Worm (Caenorhabditis elegans) whole organism, late embryonic: ENCODE measurements around the gene mpz-4.

Source experiments
- T23F11.4 ChIP-seq: fragments of 200-800 bp; sonication (Bioruptor generic); optimal IDR thresholded peaks from 2 replicates; lab custom pipeline; 2018; ENCODE audit warnings: mild to moderate bottlenecking, missing genetic modification characterization, missing compliant biosample characterization
- ahr-1 ChIP-seq: sonication (generic microtip); optimal IDR thresholded peaks from 2 replicates; lab custom pipeline; 2016; ENCODE audit warnings: missing genetic modification characterization, missing compliant biosample characterization
- ceh-19 ChIP-seq: fragments of 200-800 bp; sonication (Bioruptor generic); optimal IDR thresholded peaks from 2 replicates; lab custom pipeline; 2018; ENCODE audit warnings: mild to moderate bottlenecking, missing genetic modification characterization, missing compliant biosample characterization
- ceh-2 ChIP-seq: sonication (generic microtip); optimal IDR thresholded peaks from 2 replicates; lab custom pipeline; 2016; ENCODE audit warnings: missing genotype, missing genetic modification characterization, missing compliant biosample characterization
- ceh-22 ChIP-seq: sonication (generic microtip); optimal IDR thresholded peaks from 2 replicates; lab custom pipeline; 2017; ENCODE audit warnings: missing biosample characterization, missing genetic modification characterization
- ceh-24 ChIP-seq: sonication (generic microtip); optimal IDR thresholded peaks from 2 replicates; lab custom pipeline; 2016; ENCODE audit warnings: mild to moderate bottlenecking, missing genetic modification characterization, missing compliant biosample characterization
- ceh-45 ChIP-seq: fragments of 200-800 bp; sonication (Bioruptor generic); IDR thresholded peaks from 2 replicates; pipeline ENCODE4 v1.3.6; 2022; ENCODE audit warnings: missing genetic modification reagents, missing genetic modification characterization, missing compliant biosample characterization
- ceh-48 ChIP-seq: sonication (generic microtip); optimal IDR thresholded peaks from 2 replicates; lab custom pipeline; 2016; ENCODE audit warnings: missing genetic modification characterization, inconsistent platforms, missing compliant biosample characterization
- dmd-4 ChIP-seq: sonication (generic microtip); optimal IDR thresholded peaks from 2 replicates; lab custom pipeline; 2016; ENCODE audit warnings: borderline replicate concordance, missing genetic modification characterization, missing compliant biosample characterization
- elt-2 ChIP-seq: sonication (generic microtip); optimal IDR thresholded peaks from 2 replicates; lab custom pipeline; 2016; ENCODE audit warnings: missing genetic modification reagents, missing genetic modification characterization, missing compliant biosample characterization
- ets-4 ChIP-seq: sonication (generic microtip); optimal IDR thresholded peaks from 2 replicates; lab custom pipeline; 2016; ENCODE audit warnings: missing genetic modification characterization, missing compliant biosample characterization
- eyg-1 ChIP-seq: sonication (generic microtip); optimal IDR thresholded peaks from 2 replicates; lab custom pipeline; 2016; ENCODE audit warnings: missing genotype, missing genetic modification characterization, missing compliant biosample characterization
- fax-1 ChIP-seq: sonication (generic microtip); optimal IDR thresholded peaks from 2 replicates; lab custom pipeline; 2016; ENCODE audit warnings: missing genotype, missing genetic modification characterization, missing compliant biosample characterization
- fkh-6 ChIP-seq: sonication (generic microtip); optimal IDR thresholded peaks from 2 replicates; lab custom pipeline; 2016; ENCODE audit warnings: missing genetic modification characterization, missing compliant biosample characterization
- gmeb-2 ChIP-seq: sonication (generic microtip); optimal IDR thresholded peaks from 2 replicates; lab custom pipeline; 2016; ENCODE audit warnings: missing genetic modification characterization, inconsistent platforms, missing compliant biosample characterization
- hlh-13 ChIP-seq: fragments of 200-800 bp; sonication (Bioruptor generic); optimal IDR thresholded peaks from 2 replicates; lab custom pipeline; 2018; ENCODE audit warnings: mild to moderate bottlenecking, missing genetic modification characterization, missing compliant biosample characterization
- hlh-6 ChIP-seq: sonication (generic microtip); optimal IDR thresholded peaks from 2 replicates; lab custom pipeline; 2016; ENCODE audit warnings: missing genotype, missing genetic modification characterization, missing compliant biosample characterization
- hlh-8 ChIP-seq: sonication (generic microtip); optimal IDR thresholded peaks from 2 replicates; lab custom pipeline; 2016; ENCODE audit warnings: missing genotype, missing genetic modification characterization, missing compliant biosample characterization
- lim-6 ChIP-seq: sonication (generic microtip); optimal IDR thresholded peaks from 2 replicates; lab custom pipeline; 2016; ENCODE audit warnings: missing genetic modification characterization, missing compliant biosample characterization
- lin-11 ChIP-seq: fragments of 200-800 bp; sonication (Bioruptor generic); optimal IDR thresholded peaks from 2 replicates; lab custom pipeline; 2018; ENCODE audit warnings: mild to moderate bottlenecking, missing genetic modification characterization, missing compliant biosample characterization
- nhr-232 ChIP-seq: sonication (generic microtip); optimal IDR thresholded peaks from 2 replicates; lab custom pipeline; 2016; ENCODE audit warnings: missing genetic modification characterization, missing compliant biosample characterization
- npax-4 ChIP-seq: sonication (generic microtip); optimal IDR thresholded peaks from 2 replicates; lab custom pipeline; 2016; ENCODE audit warnings: missing genetic modification characterization, missing compliant biosample characterization
- pax-1 ChIP-seq: fragments of 150-350 bp; optimal IDR thresholded peaks from 2 replicates; lab custom pipeline; 2014; ENCODE audit warnings: missing biosample characterization, missing genetic modification characterization
- pha-2 ChIP-seq: sonication (generic microtip); optimal IDR thresholded peaks from 2 replicates; lab custom pipeline; 2017; ENCODE audit warnings: mild to moderate bottlenecking, missing genetic modification characterization, missing compliant biosample characterization
- pha-4 ChIP-seq: fragments of 150-350 bp; optimal IDR thresholded peaks from 2 replicates; lab custom pipeline; 2018; ENCODE audit warnings: missing biosample characterization, missing genetic modification reagents, missing genetic modification characterization
- pqm-1 ChIP-seq: sonication (generic microtip); optimal IDR thresholded peaks from 2 replicates; lab custom pipeline; 2016; ENCODE audit warnings: missing genetic modification characterization, missing compliant biosample characterization
- pros-1 ChIP-seq: fragments of 150-350 bp; optimal IDR thresholded peaks from 2 replicates; lab custom pipeline; 2014; ENCODE audit warnings: missing biosample characterization, missing genetic modification reagents, missing genetic modification characterization
- ref-2 ChIP-seq: sonication (generic microtip); optimal IDR thresholded peaks from 2 replicates; lab custom pipeline; 2016; ENCODE audit warnings: missing genetic modification characterization, missing compliant biosample characterization
- rnt-1 ChIP-seq: sonication (generic microtip); optimal IDR thresholded peaks from 2 replicates; lab custom pipeline; 2016; ENCODE audit warnings: missing genetic modification characterization, missing compliant biosample characterization
- tbx-7 ChIP-seq: sonication (generic microtip); optimal IDR thresholded peaks from 2 replicates; lab custom pipeline; 2016; ENCODE audit warnings: missing genotype, missing genetic modification characterization, missing compliant biosample characterization
- unc-42 ChIP-seq: sonication (generic microtip); optimal IDR thresholded peaks from 2 replicates; lab custom pipeline; 2016; ENCODE audit warnings: missing genotype, missing genetic modification characterization, missing compliant biosample characterization
- unc-55 ChIP-seq: sonication (generic microtip); optimal IDR thresholded peaks from 2 replicates; lab custom pipeline; 2017; ENCODE audit warnings: missing biosample characterization, missing genetic modification reagents, missing genetic modification characterization
- unc-86 ChIP-seq: sonication (generic microtip); optimal IDR thresholded peaks from 2 replicates; lab custom pipeline; 2016; ENCODE audit warnings: missing genetic modification characterization, missing compliant biosample characterization
- zip-5 ChIP-seq: sonication (generic microtip); optimal IDR thresholded peaks from 2 replicates; lab custom pipeline; 2016; ENCODE audit warnings: missing genetic modification characterization, missing compliant biosample characterization

mpz-4 gene

DNA sequence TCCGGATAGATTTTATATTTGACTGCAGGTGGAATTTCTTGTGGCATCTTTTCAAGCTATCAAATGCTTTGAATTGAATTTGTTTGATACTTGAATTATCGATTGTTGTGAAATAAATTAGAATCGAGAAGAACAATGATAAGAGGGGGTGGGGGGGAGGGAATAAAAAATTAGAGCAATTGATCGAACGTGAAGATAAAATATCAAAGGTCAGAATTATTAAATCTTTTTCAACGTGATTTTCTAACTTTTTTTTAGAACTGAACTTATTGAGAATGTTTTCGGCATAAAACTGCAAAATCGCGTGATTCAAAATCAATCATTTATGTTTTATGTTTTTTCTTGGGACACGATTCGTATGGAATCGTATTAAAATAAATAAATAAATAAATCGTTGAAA lies at the start of gene mpz-4:
mpz-4 (minus strand) TSS at position 101 of the 400 bp plus-strand sequence.
- TF ChIP-seq pros-1 (tag; lab: Kevin White, UChicago) (no peak), pqm-1 (tag; lab: Kevin White, UChicago) (no peak), unc-86 (tag; lab: Kevin White, UChicago) (no peak)

DNA sequence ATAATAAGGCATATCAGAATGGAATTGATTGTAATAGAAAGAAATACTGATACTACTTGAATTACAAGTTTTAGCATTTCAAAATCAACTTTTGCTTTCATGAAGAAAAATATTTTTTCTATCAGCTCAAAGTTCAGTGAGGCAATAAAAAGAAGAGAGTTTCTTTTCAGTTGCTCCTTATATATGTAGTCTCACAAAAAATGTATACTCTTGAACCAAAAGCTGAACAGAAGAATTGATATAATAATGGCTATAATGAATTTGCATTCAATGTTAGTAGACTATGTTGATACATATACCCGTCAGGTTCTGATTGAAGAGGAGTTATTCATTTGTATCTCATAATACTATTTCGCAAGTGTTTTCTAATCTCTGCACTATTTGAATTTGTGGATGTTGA lies 47.5 kb upstream of the mpz-4 start, which contains the start of gene str-174:
str-174 (minus strand) TSS at position 101 of the 400 bp plus-strand sequence.
- TF ChIP-seq fkh-6 (tag; lab: Kevin White, UChicago) (no peak), ceh-22 (tag; lab: Kevin White, UChicago) (no peak), pax-1 (tag; lab: Kevin White, UChicago) (no peak), pha-4 (no peak), npax-4 (tag; lab: Kevin White, UChicago) (no peak), lin-11 (tag; lab: Kevin White, UChicago) (no peak), lim-6 (tag; lab: Kevin White, UChicago) (no peak)

DNA sequence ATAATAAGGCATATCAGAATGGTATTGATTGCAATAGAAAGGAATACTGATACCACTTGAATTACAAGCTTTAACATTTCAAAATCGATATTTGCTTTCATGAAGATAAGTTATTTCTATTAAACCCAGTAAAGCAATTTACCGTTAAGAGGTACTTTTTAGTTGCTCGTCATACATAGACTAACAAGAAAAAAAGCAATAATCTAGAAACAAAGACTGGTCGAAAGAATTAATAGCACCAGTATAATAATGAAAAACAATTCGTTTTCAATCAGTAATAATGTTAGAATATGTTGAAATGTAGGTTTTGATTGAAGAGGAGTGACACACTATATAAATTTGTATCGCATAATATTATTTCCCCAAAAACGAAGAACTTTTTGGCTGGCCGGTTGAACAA lies 43.4 kb upstream of the mpz-4 start, which contains the start of gene str-175:
str-175 (minus strand) TSS at position 101 of the 400 bp plus-strand sequence.
- TF ChIP-seq tbx-7 (tag; lab: Kevin White, UChicago), result no peak
- no peak for TF ChIP-seq hlh-8 (tag; lab: Kevin White, UChicago)
- no peak for TF ChIP-seq zip-5 (tag; lab: Kevin White, UChicago)
- no peak for TF ChIP-seq fax-1 (tag; lab: Kevin White, UChicago)
- no peak for TF ChIP-seq ets-4 (tag; lab: Kevin White, UChicago)
- TF ChIP-seq unc-55 (GFP tag; lab: Kevin White, UChicago), result no peak

DNA sequence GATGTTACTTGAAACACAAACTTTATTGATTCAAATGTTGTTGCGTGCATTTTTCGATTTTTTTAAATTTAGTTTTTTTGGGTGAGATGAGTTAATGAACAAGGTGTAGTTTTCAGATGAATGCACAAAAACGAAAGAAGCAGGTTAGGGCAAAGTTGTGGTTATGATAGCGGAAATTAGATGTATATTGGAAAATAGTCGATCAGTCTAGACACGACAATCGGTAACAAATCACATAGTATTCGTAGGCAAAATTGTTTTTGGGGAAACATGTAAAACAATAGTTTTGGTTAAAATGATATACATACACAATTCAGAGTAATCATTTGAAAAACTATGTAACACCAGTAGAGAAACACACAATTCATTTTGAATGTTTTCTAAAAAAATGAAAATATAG lies 40.5 kb upstream of the mpz-4 start, which contains the start of gene str-172:
str-172 (minus strand) TSS at position 101 of the 400 bp plus-strand sequence.
- TF ChIP-seq ahr-1 (tag; lab: Kevin White, UChicago) (no peak), pha-2 (tag; lab: Kevin White, UChicago) (no peak), hlh-6 (no peak), nhr-232 (tag; lab: Kevin White, UChicago) (no peak), gmeb-2 (tag; lab: Kevin White, UChicago) (no peak), T23F11.4 (GFP tag; lab: Kevin White, UChicago) (no peak), ceh-45 (GFP tag; lab: Robert Waterston, UW) (no peak), ceh-48 (no peak), hlh-13 (GFP tag; lab: Kevin White, UChicago) (no peak), ceh-19 (GFP tag; lab: Kevin White, UChicago) (no peak), rnt-1 (tag; lab: Kevin White, UChicago) (no peak), ref-2 (no peak), ceh-22 (tag; lab: Kevin White, UChicago) (no peak)
- TF ChIP-seq, all 69 proteins: peak for 0

DNA sequence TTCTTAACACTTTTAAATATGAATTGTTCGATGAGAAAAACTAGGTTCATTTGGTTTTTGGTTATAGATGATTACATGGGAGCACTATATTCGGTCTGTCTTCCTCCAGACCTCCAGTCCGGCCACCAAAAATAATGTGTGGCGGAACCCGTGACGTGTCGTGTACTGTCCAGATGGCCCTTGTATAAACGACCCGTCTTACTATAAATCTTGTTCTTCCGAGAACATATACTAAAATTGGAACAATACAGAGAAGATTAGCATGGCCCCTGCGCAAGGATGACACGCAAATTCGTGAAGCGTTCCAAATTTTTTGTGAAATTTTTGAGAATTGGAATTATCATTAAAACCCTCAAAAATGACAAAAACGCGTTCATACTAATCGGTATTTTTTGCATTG lies 39.5 kb upstream of the mpz-4 start:
- no peak for TF ChIP-seq ceh-24 (tag; lab: Kevin White, UChicago)
- TF ChIP-seq ceh-2 (tag; lab: Kevin White, UChicago), result no peak
- TF ChIP-seq dmd-4 (tag; lab: Kevin White, UChicago), result no peak
- TF ChIP-seq unc-55 (GFP tag; lab: Kevin White, UChicago), result no peak
- TF ChIP-seq unc-86 (tag; lab: Kevin White, UChicago), result no peak
- no peak for TF ChIP-seq zip-5 (tag; lab: Kevin White, UChicago)
- TF ChIP-seq pros-1 (tag; lab: Kevin White, UChicago), result no peak
- TF ChIP-seq hlh-6, result no peak
- TF ChIP-seq ets-4 (tag; lab: Kevin White, UChicago), result no peak
- no peak for TF ChIP-seq lim-6 (tag; lab: Kevin White, UChicago)

DNA sequence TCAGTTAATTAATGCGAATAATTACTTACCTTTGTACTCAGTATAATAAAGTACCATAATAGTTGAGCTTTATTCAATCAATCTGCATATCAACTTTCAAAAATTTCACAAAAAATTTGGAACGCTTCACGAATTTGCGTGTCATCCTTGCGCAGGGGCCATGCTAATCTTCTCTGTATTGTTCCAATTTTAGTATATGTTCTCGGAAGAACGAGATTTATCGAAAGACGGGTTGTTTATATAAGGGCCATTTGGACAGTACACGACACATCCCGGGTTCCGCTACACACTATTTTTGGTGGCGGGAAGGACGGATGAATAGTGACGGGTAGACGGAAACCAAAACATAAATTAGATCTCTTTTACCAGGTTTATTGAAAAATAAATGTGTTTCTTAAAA lies 37.4 kb upstream of the mpz-4 start:
- TF ChIP-seq lin-11 (tag; lab: Kevin White, UChicago) (no peak), eyg-1 (tag; lab: Kevin White, UChicago) (no peak), lim-6 (tag; lab: Kevin White, UChicago) (no peak), elt-2 (tag; lab: Kevin White, UChicago) (no peak), pha-4 (no peak), unc-42 (no peak), dmd-4 (tag; lab: Kevin White, UChicago) (no peak)
